Worm (Caenorhabditis elegans) whole organism, early embryonic: Measurements from ENCODE around the gene srlf-1.

Source experiments
- B0310.2 ChIP-seq: sonication (generic microtip); optimal IDR thresholded peaks from 2 replicates; lab custom pipeline; 2016; ENCODE audit warnings: mild to moderate bottlenecking, missing genetic modification characterization, missing compliant biosample characterization
- aly-1 ChIP-seq: sonication (generic microtip); optimal IDR thresholded peaks from 2 replicates; lab custom pipeline; 2016; ENCODE audit warnings: missing genetic modification characterization, missing compliant biosample characterization
- ama-1 ChIP-seq: fragments of 150-350 bp; optimal IDR thresholded peaks from 2 replicates; lab custom pipeline; 2014
- flt-1 ChIP-seq: fragments of 200-800 bp; sonication (Bioruptor generic); IDR thresholded peaks from 2 replicates; pipeline ENCODE4 v1.3.6; 2022; ENCODE audit warnings: missing genetic modification characterization, missing compliant biosample characterization
- hmg-4 ChIP-seq: fragments of 200-800 bp; sonication (Bioruptor generic); optimal IDR thresholded peaks from 2 replicates; lab custom pipeline; 2018; ENCODE audit warnings: mild to moderate bottlenecking, missing genetic modification characterization, missing compliant biosample characterization
- hnd-1 ChIP-seq: sonication (generic microtip); optimal IDR thresholded peaks from 2 replicates; lab custom pipeline; 2016; ENCODE audit warnings: missing genetic modification characterization, missing compliant biosample characterization
- pes-1 ChIP-seq: fragments of 200-800 bp; sonication (Bioruptor generic); IDR thresholded peaks from 2 replicates; pipeline ENCODE4 v1.3.6; 2022; ENCODE audit warnings: missing genetic modification reagents, missing genetic modification characterization, missing compliant biosample characterization
- scrt-1 ChIP-seq: fragments of 200-800 bp; sonication (Bioruptor generic); IDR thresholded peaks from 2 replicates; pipeline ENCODE4 v1.3.6; 2022; ENCODE audit warnings: missing genetic modification characterization, missing compliant biosample characterization
- tbx-37 ChIP-seq: fragments of 200-800 bp; sonication (Bioruptor generic); conservative IDR thresholded peaks from 2 replicates; pipeline ENCODE4 v1.3.6; 2022; ENCODE audit warnings: missing genetic modification reagents, missing genetic modification characterization, missing compliant biosample characterization

ce11 chrII:7795299-7795698, 4.9 kb downstream of the srlf-1 start:
- no peak for TF ChIP-seq scrt-1 (GFP tag; lab: Robert Waterston, UW)
- TF ChIP-seq flt-1 (GFP tag; lab: Robert Waterston, UW) = no peak
- TF ChIP-seq hnd-1 (tag; lab: Kevin White, UChicago) = no peak
- TF ChIP-seq ama-1 = no peak
- TF ChIP-seq hmg-4 (GFP tag; lab: Kevin White, UChicago) = no peak
- no peak for TF ChIP-seq tbx-37 (GFP tag; lab: Robert Waterston, UW)
- no peak for TF ChIP-seq B0310.2 (tag; lab: Kevin White, UChicago)
- no peak for TF ChIP-seq aly-1
- TF ChIP-seq pes-1 (GFP tag; lab: Robert Waterston, UW) = no peak
